Fruit fly (Drosophila melanogaster) whole organism, embryonic: ENCODE data around the gene CG43203.
A peak's percentile ranks its signal among the peaks of the same experiment; 100 is the strongest.

Experiments used
- Abd-B ChIP-seq: fragments of 200-800 bp; sonication (Bioruptor generic); optimal IDR thresholded peaks from 2 replicates; lab custom pipeline; 2018; ENCODE audit warnings: missing biosample characterization, mild to moderate bottlenecking, missing genetic modification characterization, moderate library complexity
- Antp ChIP-seq: fragments of 200-800 bp; sonication (Bioruptor generic); optimal IDR thresholded peaks from 3 replicates; lab custom pipeline; 2016; ENCODE audit warnings: missing biosample characterization, missing genetic modification characterization
- Bgb ChIP-seq: fragments of 200-800 bp; sonication (Bioruptor generic); IDR thresholded peaks from 2 replicates; pipeline ENCODE4 v1.3.6; 2022; ENCODE audit warnings: missing biosample characterization, missing genetic modification characterization; ENCODE audit not compliant: partially characterized antibody
- Blimp-1 ChIP-seq: fragments of 200-800 bp; sonication (Bioruptor generic); optimal IDR thresholded peaks from 3 replicates; lab custom pipeline; 2018; ENCODE audit warnings: missing biosample characterization, missing genetic modification characterization, mild to moderate bottlenecking, moderate library complexity, missing genetic modification reagents
- CG10366 ChIP-seq: fragments of 200-800 bp; sonication (Bioruptor generic); IDR thresholded peaks from 2 replicates; pipeline ENCODE4 v1.3.6; 2022; ENCODE audit warnings: missing biosample characterization, missing genetic modification characterization
- CG11085 ChIP-seq: fragments of 200-800 bp; sonication (Bioruptor generic); IDR thresholded peaks from 2 replicates; pipeline ENCODE4 v1.3.6; 2022; ENCODE audit warnings: missing biosample characterization, missing genetic modification characterization
- CG11247 ChIP-seq: fragments of 200-800 bp; sonication (Bioruptor generic); IDR thresholded peaks from 2 replicates; pipeline ENCODE4 v1.3.6; 2022; ENCODE audit warnings: missing biosample characterization, missing genetic modification characterization
- CG11560 ChIP-seq: fragments of 200-800 bp; sonication (Bioruptor generic); IDR thresholded peaks from 3 replicates; pipeline ENCODE4 v1.3.6; 2022; ENCODE audit warnings: missing biosample characterization, missing genetic modification characterization
- CG12155 ChIP-seq: fragments of 200-800 bp; sonication (Bioruptor generic); optimal IDR thresholded peaks from 3 replicates; lab custom pipeline; 2016; ENCODE audit warnings: missing biosample characterization, missing genetic modification characterization
- CG13123 ChIP-seq: fragments of 200-800 bp; sonication (Bioruptor generic); optimal IDR thresholded peaks from 2 replicates; lab custom pipeline; 2016; ENCODE audit warnings: missing biosample characterization, missing genetic modification characterization
- CG14441 ChIP-seq: fragments of 200-800 bp; sonication (Bioruptor generic); IDR thresholded peaks from 2 replicates; pipeline ENCODE4 v1.3.6; 2022; ENCODE audit warnings: missing biosample characterization, missing genetic modification characterization
- CG14710 ChIP-seq: fragments of 200-800 bp; sonication (Bioruptor generic); optimal IDR thresholded peaks from 3 replicates; lab custom pipeline; 2019; ENCODE audit warnings: missing biosample characterization, mild to moderate bottlenecking, missing genetic modification characterization, moderate library complexity
- CG16815 ChIP-seq: fragments of 200-800 bp; sonication (Bioruptor generic); optimal IDR thresholded peaks from 3 replicates; lab custom pipeline; 2017; ENCODE audit warnings: missing biosample characterization, mild to moderate bottlenecking, missing genetic modification characterization
- CG17359 ChIP-seq: fragments of 200-800 bp; sonication (Bioruptor generic); optimal IDR thresholded peaks from 3 replicates; lab custom pipeline; 2018; ENCODE audit warnings: missing biosample characterization, mild to moderate bottlenecking, missing genetic modification characterization, moderate library complexity
- CG1832 ChIP-seq: fragments of 200-800 bp; sonication (Bioruptor generic); optimal IDR thresholded peaks from 2 replicates; lab custom pipeline; 2017; ENCODE audit warnings: missing biosample characterization, mild to moderate bottlenecking, missing genetic modification characterization, inconsistent platforms
- CG18764 ChIP-seq: fragments of 200-800 bp; sonication (Bioruptor generic); optimal IDR thresholded peaks from 3 replicates; lab custom pipeline; 2016; ENCODE audit warnings: missing biosample characterization, missing genetic modification characterization
- CG2116 ChIP-seq: fragments of 200-800 bp; sonication (Bioruptor generic); optimal IDR thresholded peaks from 3 replicates; lab custom pipeline; 2018; ENCODE audit warnings: missing biosample characterization, mild to moderate bottlenecking, missing genetic modification characterization
- CG2199 ChIP-seq: fragments of 200-800 bp; sonication (Bioruptor generic); IDR thresholded peaks from 3 replicates; pipeline ENCODE4 v1.3.6; 2022; ENCODE audit warnings: missing biosample characterization, missing genetic modification characterization
- CG32767 ChIP-seq: fragments of 200-800 bp; sonication (Bioruptor generic); IDR thresholded peaks from 2 replicates; pipeline ENCODE4 v1.3.6; 2022; ENCODE audit warnings: missing biosample characterization, missing genetic modification characterization
- CG3281 ChIP-seq: fragments of 200-800 bp; sonication (Bioruptor generic); optimal IDR thresholded peaks from 3 replicates; lab custom pipeline; 2017; ENCODE audit warnings: missing biosample characterization, mild to moderate bottlenecking, missing genetic modification characterization
- CG3407 ChIP-seq: fragments of 200-800 bp; sonication (Bioruptor generic); optimal IDR thresholded peaks from 2 replicates; lab custom pipeline; 2018; ENCODE audit warnings: missing biosample characterization, mild to moderate bottlenecking, missing genetic modification characterization
- CG43689 ChIP-seq: fragments of 200-800 bp; sonication (Bioruptor generic); IDR thresholded peaks from 2 replicates; pipeline ENCODE4 v1.3.6; 2022; ENCODE audit warnings: missing biosample characterization, missing genetic modification characterization
- CG7357 ChIP-seq: fragments of 200-800 bp; sonication (Bioruptor generic); IDR thresholded peaks from 3 replicates; pipeline ENCODE4 v1.3.6; 2022; ENCODE audit warnings: missing biosample characterization, missing genetic modification characterization
- CG8089 ChIP-seq: fragments of 200-800 bp; sonication (Bioruptor generic); optimal IDR thresholded peaks from 3 replicates; lab custom pipeline; 2016; ENCODE audit warnings: missing biosample characterization, missing genetic modification characterization
- D ChIP-seq, 2 experiments: fragments of 200-800 bp in 1 of 2; fragments of >200 bp in 1 of 2; sonication (Bioruptor generic) in 1 of 2; optimal IDR thresholded peaks; 2 replicates in 1 of 2; 3 replicates in 1 of 2; lab custom pipeline; 2017; ENCODE audit warnings: mild to moderate bottlenecking in 1 of 2, missing biosample characterization in 1 of 2, missing genetic modification characterization in 1 of 2, missing genetic modification reagents in 1 of 2
- Dll ChIP-seq: fragments of 200-800 bp; sonication (Bioruptor generic); IDR thresholded peaks from 4 replicates; pipeline ENCODE4 v1.3.6; 2022; ENCODE audit warnings: missing biosample characterization, missing genetic modification characterization; ENCODE audit not compliant: partially characterized antibody
- Drgx ChIP-seq: fragments of 200-800 bp; sonication (Bioruptor generic); IDR thresholded peaks from 2 replicates; pipeline ENCODE4 v1.3.6; 2022; ENCODE audit warnings: missing biosample characterization, missing genetic modification characterization
- ERR ChIP-seq: fragments of 200-800 bp; sonication (Bioruptor generic); optimal IDR thresholded peaks from 2 replicates; lab custom pipeline; 2016; ENCODE audit warnings: missing biosample characterization, missing genetic modification characterization
- Lhr ChIP-seq: fragments of 200-800 bp; sonication (Bioruptor generic); optimal IDR thresholded peaks from 3 replicates; lab custom pipeline; 2017; ENCODE audit warnings: mild to moderate bottlenecking, missing biosample characterization, missing genetic modification reagents, missing genetic modification characterization
- Med ChIP-seq: fragments of 200-800 bp; sonication (Bioruptor generic); peaks from one replicate; lab custom pipeline; 2016; ENCODE audit warnings: missing biosample characterization, missing genetic modification characterization, mild to moderate bottlenecking, inconsistent platforms, moderate library complexity
- Opbp ChIP-seq: fragments of 200-800 bp; sonication (Bioruptor generic); IDR thresholded peaks from 3 replicates; pipeline ENCODE4 v1.3.6; 2022; ENCODE audit warnings: missing biosample characterization, missing genetic modification characterization; ENCODE audit not compliant: partially characterized antibody
- Rfx ChIP-seq: fragments of 200-800 bp; sonication (Bioruptor generic); IDR thresholded peaks from 2 replicates; pipeline ENCODE4 v1.3.6; 2022; ENCODE audit warnings: missing biosample characterization, missing genetic modification characterization
- YL-1 ChIP-seq: fragments of 200-800 bp; sonication (Bioruptor generic); optimal IDR thresholded peaks from 3 replicates; lab custom pipeline; 2017; ENCODE audit warnings: missing biosample characterization, mild to moderate bottlenecking, missing genetic modification characterization
- al ChIP-seq: fragments of 200-800 bp; sonication (Bioruptor generic); IDR thresholded peaks from 2 replicates; pipeline ENCODE4 v1.3.6; 2022; ENCODE audit warnings: missing biosample characterization, missing genetic modification characterization
- aop ChIP-seq: fragments of 200-800 bp; sonication (Bioruptor generic); IDR thresholded peaks from 2 replicates; pipeline ENCODE4 v1.3.6; 2022; ENCODE audit warnings: missing biosample characterization, missing genetic modification characterization
- bab2 ChIP-seq: fragments of 200-800 bp; sonication (Bioruptor generic); optimal IDR thresholded peaks from 2 replicates; lab custom pipeline; 2016; ENCODE audit warnings: missing biosample characterization, missing genetic modification characterization
- chinmo ChIP-seq: fragments of 200-800 bp; sonication (Bioruptor generic); IDR thresholded peaks from 4 replicates; pipeline ENCODE4 v1.3.6; 2022; ENCODE audit warnings: missing biosample characterization, missing genetic modification characterization; ENCODE audit not compliant: partially characterized antibody
- chm ChIP-seq: fragments of 200-800 bp; sonication (Bioruptor generic); IDR thresholded peaks from 2 replicates; pipeline ENCODE4 v1.3.6; 2022; ENCODE audit warnings: missing biosample characterization, missing genetic modification characterization
- crc ChIP-seq: fragments of 200-800 bp; sonication (Bioruptor generic); optimal IDR thresholded peaks from 2 replicates; lab custom pipeline; 2016; ENCODE audit warnings: missing biosample characterization, missing genetic modification characterization
- crol ChIP-seq: fragments of 200-800 bp; sonication (Bioruptor generic); IDR thresholded peaks from 2 replicates; pipeline ENCODE4 v1.3.6; 2022; ENCODE audit warnings: missing biosample characterization, missing genetic modification characterization
- fru ChIP-seq: fragments of >200 bp; optimal IDR thresholded peaks from 2 replicates; lab custom pipeline; 2017
- gsb ChIP-seq: fragments of 200-800 bp; sonication (Bioruptor generic); IDR thresholded peaks from 2 replicates; pipeline ENCODE4 v1.3.6; 2022; ENCODE audit warnings: missing biosample characterization, missing genetic modification characterization
- gsb-n ChIP-seq: fragments of 200-800 bp; sonication (Bioruptor generic); optimal IDR thresholded peaks from 3 replicates; lab custom pipeline; 2018; ENCODE audit warnings: missing biosample characterization, mild to moderate bottlenecking, missing genetic modification characterization
- h ChIP-seq: fragments of >200 bp; optimal IDR thresholded peaks from 2 replicates; lab custom pipeline; 2017
- inv ChIP-seq: fragments of 200-800 bp; sonication (Bioruptor generic); IDR thresholded peaks from 2 replicates; pipeline ENCODE4 v1.3.6; 2022; ENCODE audit warnings: missing biosample characterization, missing genetic modification characterization; ENCODE audit not compliant: partially characterized antibody
- ken ChIP-seq: fragments of 200-800 bp; sonication (Bioruptor generic); IDR thresholded peaks from 3 replicates; pipeline ENCODE4 v1.3.6; 2022; ENCODE audit warnings: missing biosample characterization, missing genetic modification characterization
- nom ChIP-seq: fragments of 200-800 bp; sonication (Bioruptor generic); optimal IDR thresholded peaks from 2 replicates; lab custom pipeline; 2017; ENCODE audit warnings: missing biosample characterization, missing genetic modification characterization, mild to moderate bottlenecking, moderate library complexity, missing genetic modification reagents
- pros ChIP-seq: fragments of 200-800 bp; sonication (Bioruptor generic); optimal IDR thresholded peaks from 3 replicates; lab custom pipeline; 2019; ENCODE audit warnings: missing biosample characterization, mild to moderate bottlenecking, missing genetic modification characterization, moderate library complexity
- pum ChIP-seq: fragments of 200-800 bp; sonication (Bioruptor generic); optimal IDR thresholded peaks from 2 replicates; lab custom pipeline; 2016; ENCODE audit warnings: missing biosample characterization, missing genetic modification characterization
- rib ChIP-seq: fragments of 200-800 bp; sonication (Bioruptor generic); IDR thresholded peaks from 2 replicates; pipeline ENCODE4 v1.3.6; 2022; ENCODE audit warnings: missing biosample characterization, missing genetic modification characterization
- sob ChIP-seq: fragments of 200-800 bp; sonication (Bioruptor generic); IDR thresholded peaks from 2 replicates; pipeline ENCODE4 v1.3.6; 2022; ENCODE audit warnings: missing biosample characterization, missing genetic modification characterization
- wdn ChIP-seq: fragments of 200-800 bp; sonication (Bioruptor generic); IDR thresholded peaks from 2 replicates; pipeline ENCODE4 v1.3.6; 2022; ENCODE audit warnings: missing biosample characterization, missing genetic modification characterization

The CG43203 gene

DNA sequence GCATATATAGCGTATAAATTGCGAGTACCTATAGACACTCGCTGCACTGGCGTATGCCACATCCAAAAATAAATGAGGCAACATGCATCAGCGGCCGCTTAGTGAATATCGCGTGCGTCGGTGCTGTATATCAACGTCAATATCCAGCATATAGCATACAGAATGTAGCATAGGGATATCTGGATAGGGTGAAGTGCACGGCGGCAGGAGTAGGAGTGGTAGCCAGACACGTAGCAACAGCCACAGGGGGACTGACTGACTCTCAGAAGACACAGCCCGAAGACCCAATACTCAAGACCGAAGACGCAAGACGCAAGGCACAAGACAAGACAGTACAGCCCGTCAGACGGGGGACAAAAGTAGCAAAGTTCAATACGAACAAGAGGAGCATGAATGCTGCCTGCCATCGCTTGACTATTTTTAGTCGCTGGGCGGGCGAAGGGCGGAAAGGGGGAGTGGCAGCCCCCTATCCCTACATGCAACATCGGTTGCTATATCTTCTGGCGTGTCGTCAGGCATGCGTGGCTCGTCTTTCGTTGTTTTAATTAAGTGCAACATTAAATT lies 36.6 kb upstream of the CG43203 start:
- peak; percentile 70 for TF ChIP-seq crol (GFP tag; lab: Robert Waterston, UW)
- no peak for TF ChIP-seq CG17359 (tag; lab: Kevin White, UChicago)
- no peak for TF ChIP-seq Dll (GFP tag; lab: Robert Waterston, UW)
- TF ChIP-seq aop (GFP tag; lab: Robert Waterston, UW) = no peak
- no peak for TF ChIP-seq CG16815 (GFP tag; lab: Kevin White, UChicago)
- TF ChIP-seq CG2199 (GFP tag; lab: Robert Waterston, UW) = 0 out of 3 replicates have a peak, but pooled peaks have one; percentile 38
- TF ChIP-seq CG2116 (GFP tag; lab: Kevin White, UChicago) = no peak
- no peak for TF ChIP-seq Abd-B (GFP tag; lab: Kevin White, UChicago)
- no peak for TF ChIP-seq CG3407
- TF ChIP-seq CG7357 = no peak
- TF ChIP-seq CG12155 (GFP tag; lab: Kevin White, UChicago) = no peak
- TF ChIP-seq gsb (GFP tag; lab: Robert Waterston, UW) = no peak
- TF ChIP-seq D (optimal IDR thresholded peaks at IDR 0.05; lab: Kevin White, UChicago) = no peak
- TF ChIP-seq D (GFP tag; optimal IDR thresholded peaks at IDR 0.05; lab: Kevin White, UChicago) = no peak
- no peak for TF ChIP-seq CG10366 (GFP tag; lab: Robert Waterston, UW)
- TF ChIP-seq pum = no peak
- TF ChIP-seq chinmo (GFP tag; lab: Robert Waterston, UW) = 0 out of 4 replicates have a peak, but pooled peaks have one; percentile 6
- no peak for TF ChIP-seq CG11560 (tag; lab: Robert Waterston, UW)
- TF ChIP-seq wdn (GFP tag; lab: Robert Waterston, UW) = no peak
- no peak for TF ChIP-seq Drgx
- no peak for TF ChIP-seq rib (GFP tag; lab: Robert Waterston, UW)
- TF ChIP-seq ken (GFP tag; lab: Robert Waterston, UW) = no peak
- TF ChIP-seq Antp (GFP tag; lab: Kevin White, UChicago) = no peak
- TF ChIP-seq nom (GFP tag; lab: Kevin White, UChicago) = peak; percentile 83
- TF ChIP-seq ERR (GFP tag; lab: Kevin White, UChicago) = no peak
- no peak for TF ChIP-seq CG32767 (GFP tag; lab: Robert Waterston, UW)
- no peak for TF ChIP-seq inv (GFP tag; lab: Robert Waterston, UW)
- no peak for TF ChIP-seq CG14441 (GFP tag; lab: Robert Waterston, UW)
- TF ChIP-seq chm (GFP tag; lab: Robert Waterston, UW) = no peak
- TF ChIP-seq crc (GFP tag; lab: Kevin White, UChicago) = no peak
- TF ChIP-seq CG1832 (GFP tag; lab: Kevin White, UChicago) = no peak
- no peak for TF ChIP-seq Bgb (GFP tag; lab: Robert Waterston, UW)
- no peak for TF ChIP-seq sob (GFP tag; lab: Robert Waterston, UW)
- TF ChIP-seq al = no peak
- no peak for TF ChIP-seq YL-1 (GFP tag; lab: Kevin White, UChicago)
- TF ChIP-seq CG13123 (GFP tag; lab: Kevin White, UChicago) = no peak
- TF ChIP-seq gsb-n (tag; lab: Kevin White, UChicago) = no peak
- no peak for TF ChIP-seq Lhr
- TF ChIP-seq h (lab: Kevin White, UChicago) = no peak
- TF ChIP-seq Rfx = no peak
- no peak for TF ChIP-seq CG3281 (GFP tag; lab: Kevin White, UChicago)
- TF ChIP-seq CG18764 (GFP tag; lab: Kevin White, UChicago) = no peak
- TF ChIP-seq CG11085 (GFP tag; lab: Robert Waterston, UW) = no peak
- peak; percentile 89 for TF ChIP-seq pros
- no peak for TF ChIP-seq Blimp-1
- TF ChIP-seq Opbp (GFP tag; lab: Robert Waterston, UW) = 0 out of 3 replicates have a peak, but pooled peaks have one; percentile 21
- TF ChIP-seq fru (lab: Kevin White, UChicago) = no peak
- no peak for TF ChIP-seq CG11247 (GFP tag; lab: Robert Waterston, UW)
- no peak for TF ChIP-seq bab2 (GFP tag; lab: Kevin White, UChicago)
- no peak for TF ChIP-seq Med (GFP tag; lab: Kevin White, UChicago)
- no peak for TF ChIP-seq CG8089 (GFP tag; lab: Kevin White, UChicago)
- TF ChIP-seq CG14710 (tag; lab: Kevin White, UChicago) = no peak
- no peak for TF ChIP-seq CG43689 (GFP tag; lab: Robert Waterston, UW)
